Worm (Caenorhabditis elegans): ENCODE data around the gene ugt-44.

The ugt-44 gene

DNA sequence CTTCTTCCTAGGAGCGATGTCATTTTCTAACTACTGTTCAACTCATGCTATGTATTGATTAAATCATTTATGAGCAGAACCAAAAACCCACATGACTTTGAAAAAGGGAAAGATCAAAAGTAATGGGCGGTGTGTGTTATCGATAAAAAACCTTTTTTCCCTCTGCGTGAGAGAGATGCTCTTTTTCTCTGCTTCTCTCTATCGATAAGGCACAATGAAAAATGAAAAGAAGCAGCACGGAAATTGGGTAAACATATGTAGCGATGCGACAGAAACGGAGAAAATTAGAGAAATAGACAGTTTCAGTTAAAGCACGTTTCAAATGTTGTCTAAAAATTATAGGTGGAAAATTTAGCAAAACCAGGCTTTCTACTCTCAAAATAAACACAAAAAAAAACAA lies 32.8 kb downstream of the ugt-44 start (continued):
- TF ChIP-seq F13H6.1 (tag; optimal IDR thresholded peaks at IDR 0.05), result peak; percentile 71

DNA sequence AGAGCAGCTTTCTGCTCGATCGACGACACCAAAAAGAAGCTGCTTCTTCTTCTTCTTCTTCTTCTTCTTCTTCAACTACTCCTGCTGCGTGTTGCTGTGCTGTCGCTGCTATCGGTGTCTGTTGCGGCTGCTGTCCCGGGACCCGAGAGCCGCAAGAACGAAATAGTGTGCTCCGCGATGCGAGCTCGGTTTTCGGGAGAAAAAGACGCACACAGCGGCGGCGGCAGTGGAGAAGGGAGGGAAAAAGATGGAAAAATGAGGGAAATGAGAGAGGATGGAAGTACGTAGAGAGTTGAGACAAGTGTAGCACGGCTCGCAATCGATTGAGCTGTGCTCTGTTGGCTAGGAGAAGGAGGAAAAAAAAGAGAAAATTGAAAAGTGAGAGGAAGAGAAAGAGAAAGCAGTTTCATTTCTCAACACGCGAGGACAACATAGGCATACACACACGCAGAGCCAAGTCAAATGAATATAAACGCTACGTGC lies 34.2 kb downstream of the ugt-44 start:
- TF ChIP-seq ZK546.5 (tag; optimal IDR thresholded peaks at IDR 0.05) (no peak), nhr-23 (tag; optimal IDR thresholded peaks at IDR 0.05) (no peak), elt-1 (tag; optimal IDR thresholded peaks at IDR 0.05) (no peak), skn-1 (tag; optimal IDR thresholded peaks at IDR 0.05) (no peak), snpc-4 (tag; optimal IDR thresholded peaks at IDR 0.05) (no peak), nhr-237 (tag; optimal IDR thresholded peaks at IDR 0.05) (no peak), mdl-1 (tag; optimal IDR thresholded peaks at IDR 0.05) (peak in 1 of 2 experiments; percentile 35), aly-2 (tag; optimal IDR thresholded peaks at IDR 0.05) (no peak), egl-27 (tag; optimal IDR thresholded peaks at IDR 0.05) (peak; percentile 23), unc-62 (GFP tag; optimal IDR thresholded peaks at IDR 0.05) (no peak), nhr-10 (tag; optimal IDR thresholded peaks at IDR 0.05) (no peak), unc-39 (tag; optimal IDR thresholded peaks at IDR 0.05) (no peak), elt-3 (tag; optimal IDR thresholded peaks at IDR 0.05) (no peak), lin-11 (tag; optimal IDR thresholded peaks at IDR 0.05) (peak; percentile 37), F13H6.1 (tag; optimal IDR thresholded peaks at IDR 0.05) (peak; percentile 87), alr-1 (tag; optimal IDR thresholded peaks at IDR 0.05) (no peak), peb-1 (tag; optimal IDR thresholded peaks at IDR 0.05) (no peak), ama-1 (optimal IDR thresholded peaks at IDR 0.05) (no peak), mbf-1 (tag; optimal IDR thresholded peaks at IDR 0.05) (no peak), nhr-12 (tag; optimal IDR thresholded peaks at IDR 0.05) (no peak), nhr-77 (tag; optimal IDR thresholded peaks at IDR 0.05) (no peak), lsy-2 (tag; optimal IDR thresholded peaks at IDR 0.05) (peak in 1 of 2 experiments; percentile 69), zag-1 (tag; optimal IDR thresholded peaks at IDR 0.05) (peak; percentile 88), gmeb-1 (tag; optimal IDR thresholded peaks at IDR 0.05) (no peak), ztf-4 (tag; optimal IDR thresholded peaks at IDR 0.05) (peak; percentile 26), nhr-21 (tag; optimal IDR thresholded peaks at IDR 0.05) (peak; percentile 26), crh-2 (tag; optimal IDR thresholded peaks at IDR 0.05) (peak; percentile 55), nhr-129 (tag; optimal IDR thresholded peaks at IDR 0.05) (peak; percentile 80), ceh-82 (tag; optimal IDR thresholded peaks at IDR 0.05) (peak; percentile 50), mab-5 (tag; optimal IDR thresholded peaks at IDR 0.05) (no peak), ztf-11 (tag; optimal IDR thresholded peaks at IDR 0.05) (no peak), lin-13 (GFP tag; optimal IDR thresholded peaks at IDR 0.05) (peak; percentile 47), blmp-1 (tag; optimal IDR thresholded peaks at IDR 0.05; ENCODE audit: insufficient read depth) (no peak), unc-55 (GFP tag; optimal IDR thresholded peaks at IDR 0.05) (peak; percentile 88), nhr-25 (tag; optimal IDR thresholded peaks at IDR 0.05) (no peak), ztf-1 (GFP tag; conservative IDR thresholded peaks at IDR 0.05) (no peak), dmd-4 (tag; optimal IDR thresholded peaks at IDR 0.05) (no peak), Y55F3AM.14 (GFP tag; optimal IDR thresholded peaks at IDR 0.05) (peak; percentile 70), ceh-16 (tag; optimal IDR thresholded peaks at IDR 0.05) (no peak), fos-1 (tag; optimal IDR thresholded peaks at IDR 0.05) (peak; percentile 26), nhr-11 (tag; optimal IDR thresholded peaks at IDR 0.05) (no peak), sem-4 (tag; optimal IDR thresholded peaks at IDR 0.05) (no peak), R02D3.7 (tag; optimal IDR thresholded peaks at IDR 0.05) (no peak), C34F6.9 (tag; optimal IDR thresholded peaks at IDR 0.05) (peak; percentile 79), sma-3 (GFP tag; optimal IDR thresholded peaks at IDR 0.05) (peak; percentile 4), lin-39 (tag; optimal IDR thresholded peaks at IDR 0.05) (no peak), nhr-6 (tag; optimal IDR thresholded peaks at IDR 0.05) (no peak), sma-9 (GFP tag; optimal IDR thresholded peaks at IDR 0.05) (peak; percentile 56), sma-9 (tag; optimal IDR thresholded peaks at IDR 0.05) (no peak)

Data from whole organism, L2 larva.